Fruit fly (Drosophila melanogaster): ENCODE measurements around the gene Nhe2.
A peak's percentile ranks its signal among the peaks of the same experiment; 100 is the strongest.

Gene Nhe2

DNA sequence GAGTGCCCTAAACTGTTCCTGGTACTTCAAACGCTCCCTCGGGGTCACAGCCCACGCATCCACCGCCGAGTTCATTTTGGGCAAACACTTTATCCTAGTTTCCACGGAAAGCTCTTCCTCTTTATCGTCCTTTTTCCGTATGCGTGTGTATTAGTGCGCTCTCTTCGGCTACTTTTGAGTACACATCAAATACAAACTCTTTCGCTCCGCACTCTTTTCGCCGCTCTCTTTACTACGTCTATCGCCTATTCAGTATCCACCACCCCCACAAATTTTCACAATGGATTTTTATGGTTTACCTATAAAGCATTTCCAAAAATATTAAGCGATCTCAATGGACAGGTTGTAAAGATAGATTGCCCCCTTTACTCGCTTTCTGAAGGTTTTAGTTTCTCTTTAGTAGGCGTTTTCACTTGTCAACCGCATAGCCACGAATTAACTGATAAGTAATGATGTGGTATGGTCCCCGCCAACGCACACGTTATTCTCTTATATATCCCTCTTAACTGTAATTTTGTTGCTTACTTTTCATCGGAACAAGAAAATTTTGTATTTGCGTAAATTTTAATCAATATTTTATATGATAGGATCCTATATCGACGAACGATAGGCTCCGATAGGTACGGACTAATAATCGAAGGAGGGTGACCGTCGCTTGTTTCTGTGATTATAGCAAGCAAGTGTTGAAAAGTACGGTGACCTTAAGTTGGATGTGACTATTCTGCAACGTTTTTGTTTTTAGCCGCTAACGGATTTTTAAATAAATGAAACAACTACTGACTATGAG is 37.5 kb downstream of the Nhe2 start, which contains the start of gene Dap160 (continued):
- TF ChIP-seq CG8290 (GFP tag; optimal IDR thresholded peaks at IDR 0.05) (peak; percentile 26), CG8290 (tag; optimal IDR thresholded peaks at IDR 0.05) (no peak), CG8359 (GFP tag; optimal IDR thresholded peaks at IDR 0.05; ENCODE audit: borderline replicate concordance) (no peak), Dp (GFP tag; optimal IDR thresholded peaks at IDR 0.05) (peak; percentile 54), Opbp (GFP tag; IDR thresholded peaks at IDR 0.05; ENCODE audit: partially characterized antibody) (peak; percentile 82; the same call in 2 of the 3 replicates), CG2129 (GFP tag; IDR thresholded peaks at IDR 0.05; ENCODE audit: partially characterized antibody) (peak; percentile 28; the same call in 1 of the 2 replicates), Mrtf (GFP tag; IDR thresholded peaks at IDR 0.05) (no peak), sens (GFP tag) (peak; percentile 76), NFAT (GFP tag; IDR thresholded peaks at IDR 0.05) (peak; percentile 41; the same call in 1 of the 2 replicates), nerfin-2 (GFP tag; IDR thresholded peaks at IDR 0.05; ENCODE audit: partially characterized antibody) (peak; percentile 67), unc-4 (GFP tag; IDR thresholded peaks at IDR 0.05; ENCODE audit: partially characterized antibody) (peak; percentile 68), CG7357 (GFP tag; IDR thresholded peaks at IDR 0.05) (peak; percentile 62), CG1602 (GFP tag; optimal IDR thresholded peaks at IDR 0.05) (no peak), CG3995 (GFP tag; optimal IDR thresholded peaks at IDR 0.05) (peak; percentile 93), sima (GFP tag; optimal IDR thresholded peaks at IDR 0.05) (no peak), CG10209 (GFP tag; optimal IDR thresholded peaks at IDR 0.05) (no peak), Xbp1 (GFP tag; optimal IDR thresholded peaks at IDR 0.05) (peak; percentile 17), Dll (GFP tag; IDR thresholded peaks at IDR 0.05; ENCODE audit: partially characterized antibody) (peak; percentile 72), E2f2 (GFP tag; IDR thresholded peaks at IDR 0.05) (peak; percentile 60), CG8765 (GFP tag; IDR thresholded peaks at IDR 0.05) (no peak), sd (tag; optimal IDR thresholded peaks at IDR 0.05) (no peak), CrebB (tag; optimal IDR thresholded peaks at IDR 0.05) (no peak), CG12942 (GFP tag; optimal IDR thresholded peaks at IDR 0.05) (no peak), sna (GFP tag; IDR thresholded peaks at IDR 0.05; ENCODE audit: partially characterized antibody) (peak; percentile 33; the same call in 1 of the 2 replicates)

DNA sequence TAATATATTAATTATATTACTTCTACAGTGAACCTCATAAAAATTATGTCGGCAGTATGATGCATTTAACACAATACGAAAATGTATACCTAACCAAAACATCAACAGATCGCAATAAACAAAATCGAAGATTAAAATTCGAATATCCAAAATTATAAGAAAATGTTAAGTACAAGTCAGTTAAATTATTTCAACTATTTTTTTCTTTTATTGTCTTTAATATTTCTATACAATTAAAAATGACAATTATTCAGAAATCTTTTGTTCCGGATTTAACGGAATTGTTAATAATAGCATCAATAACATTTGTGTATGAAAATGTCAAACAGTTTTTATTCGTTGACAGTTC is 38.1 kb downstream of the Nhe2 start:
- TF ChIP-seq unc-4 (GFP tag; IDR thresholded peaks at IDR 0.05; ENCODE audit: partially characterized antibody) = 0 out of 2 replicates have a peak, but pooled peaks have one; percentile 1
- TF ChIP-seq CG14667 (GFP tag; IDR thresholded peaks at IDR 0.05) = no peak
- TF ChIP-seq Doc3 (GFP tag; IDR thresholded peaks at IDR 0.05; ENCODE audit: partially characterized antibody) = 0 out of 3 replicates have a peak, but pooled peaks have one; percentile 8

DNA sequence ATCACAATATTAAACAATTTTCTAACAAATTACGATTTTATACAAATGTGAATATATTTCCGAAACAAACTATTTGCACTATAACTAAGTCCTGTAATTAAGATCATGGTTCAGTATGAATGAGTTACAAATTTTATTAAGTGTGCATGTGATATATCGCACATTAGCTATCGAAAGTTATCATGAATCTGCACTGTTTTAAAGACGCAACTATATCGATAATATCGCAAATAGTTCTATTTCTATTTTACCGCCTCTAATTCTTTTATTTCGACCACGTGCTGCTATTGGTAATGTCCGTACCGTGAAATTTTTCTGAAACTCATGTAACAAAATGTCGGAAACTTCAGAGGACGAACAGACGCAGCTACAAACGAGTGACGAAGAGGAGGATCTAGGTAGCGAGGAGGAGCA is 38.6 kb downstream of the Nhe2 start, which contains the start of gene pths:
pths (plus strand) TSS at position 258 of the 414 bp plus-strand sequence.
- TF ChIP-seq chif (GFP tag; optimal IDR thresholded peaks at IDR 0.05) (peak in 1 of 2 experiments; percentile 38), CG10366 (GFP tag; IDR thresholded peaks at IDR 0.05) (0 out of 2 replicates have a peak, but pooled peaks have one; percentile 33), dpn (GFP tag; optimal IDR thresholded peaks at IDR 0.05) (peak; percentile 15 to 65), CG7786 (GFP tag; optimal IDR thresholded peaks at IDR 0.05) (peak; percentile 38), Med (GFP tag) (peak; percentile 84), CG12236 (GFP tag; optimal IDR thresholded peaks at IDR 0.05) (no peak), gfzf (GFP tag; optimal IDR thresholded peaks at IDR 0.05) (peak; percentile 47), pros (GFP tag; optimal IDR thresholded peaks at IDR 0.05) (no peak), Atf6 (GFP tag; IDR thresholded peaks at IDR 0.05) (no peak), CG9609 (GFP tag; optimal IDR thresholded peaks at IDR 0.05) (peak; percentile 37), psq (GFP tag; optimal IDR thresholded peaks at IDR 0.05) (no peak), CG11093 (GFP tag; IDR thresholded peaks at IDR 0.05) (no peak), Spps (tag; optimal IDR thresholded peaks at IDR 0.05) (no peak), CkIIα-i1 (GFP tag; IDR thresholded peaks at IDR 0.05) (no peak), dan (GFP tag; IDR thresholded peaks at IDR 0.05) (no peak), abd-A (tag; optimal IDR thresholded peaks at IDR 0.05) (no peak), HHEX (GFP tag; optimal IDR thresholded peaks at IDR 0.05) (no peak), CoRest (tag; optimal IDR thresholded peaks at IDR 0.05) (peak; percentile 66), HLH4C (GFP tag; IDR thresholded peaks at IDR 0.05; ENCODE audit: partially characterized antibody) (peak; percentile 77), peb (GFP tag; IDR thresholded peaks at IDR 0.05) (no peak), Blimp-1 (GFP tag; optimal IDR thresholded peaks at IDR 0.05) (no peak)

Measured in whole organism, embryonic.